Worm (Caenorhabditis elegans): ENCODE data around the gene lbp-4.

lbp-4 gene

ce11 chrV:7847170-7847569 is 26.8 kb downstream of the lbp-4 start, which contains the start of gene memo-1:
Gene memo-1, minus strand, starts transcription at chrV:7847171.
- TF ChIP-seq mab-5 (tag; optimal IDR thresholded peaks at IDR 0.05): no peak
- no peak for TF ChIP-seq zag-1 (tag; optimal IDR thresholded peaks at IDR 0.05)

- no peak for TF ChIP-seq lin-13 (GFP tag; optimal IDR thresholded peaks at IDR 0.05)
- TF ChIP-seq snpc-4 (tag; optimal IDR thresholded peaks at IDR 0.05): no peak
- TF ChIP-seq Y55F3AM.14 (GFP tag; optimal IDR thresholded peaks at IDR 0.05): no peak
- no peak for TF ChIP-seq mab-5 (tag; optimal IDR thresholded peaks at IDR 0.05)
- no peak for TF ChIP-seq ama-1 (optimal IDR thresholded peaks at IDR 0.05)
- no peak for TF ChIP-seq lin-39 (tag; optimal IDR thresholded peaks at IDR 0.05)
- no peak for TF ChIP-seq fos-1 (tag; optimal IDR thresholded peaks at IDR 0.05)
- no peak for TF ChIP-seq ztf-4 (tag; optimal IDR thresholded peaks at IDR 0.05)
- no peak for TF ChIP-seq nhr-23 (tag; optimal IDR thresholded peaks at IDR 0.05)
- TF ChIP-seq gmeb-1 (tag; optimal IDR thresholded peaks at IDR 0.05): no peak
- no peak for TF ChIP-seq nhr-129 (tag; optimal IDR thresholded peaks at IDR 0.05)
- no peak for TF ChIP-seq crh-2 (tag; optimal IDR thresholded peaks at IDR 0.05)
Observed at ce11 chrV:7847687-7848086, 27.3 kb downstream of the lbp-4 start.

ce11 chrV:7848251-7848650 is 27.9 kb downstream of the lbp-4 start:
- no peak for TF ChIP-seq nhr-23 (tag; optimal IDR thresholded peaks at IDR 0.05)
- peak; percentile 32 for TF ChIP-seq F13H6.1 (tag; optimal IDR thresholded peaks at IDR 0.05)
- peak; percentile 44 for TF ChIP-seq nhr-129 (tag; optimal IDR thresholded peaks at IDR 0.05)
- TF ChIP-seq zag-1 (tag; optimal IDR thresholded peaks at IDR 0.05): no peak
- TF ChIP-seq fos-1 (tag; optimal IDR thresholded peaks at IDR 0.05): peak; percentile 9
- TF ChIP-seq C34F6.9 (tag; optimal IDR thresholded peaks at IDR 0.05): peak; percentile 10
- peak in 1 of 2 experiments; percentile 16 for TF ChIP-seq mdl-1 (tag; optimal IDR thresholded peaks at IDR 0.05)
- no peak for TF ChIP-seq lin-11 (tag; optimal IDR thresholded peaks at IDR 0.05)

- TF ChIP-seq skn-1 (tag; optimal IDR thresholded peaks at IDR 0.05): no peak
Observed at ce11 chrV:7852078-7852477, 31.7 kb downstream of the lbp-4 start.

ce11 chrV:7853900-7854299 is 33.5 kb downstream of the lbp-4 start:
- no peak for TF ChIP-seq ztf-11 (tag; optimal IDR thresholded peaks at IDR 0.05)
- TF ChIP-seq mab-5 (tag; optimal IDR thresholded peaks at IDR 0.05): no peak
- TF ChIP-seq egl-27 (tag; optimal IDR thresholded peaks at IDR 0.05): no peak
- TF ChIP-seq aly-2 (tag; optimal IDR thresholded peaks at IDR 0.05): no peak
- peak; percentile 8 for TF ChIP-seq unc-55 (GFP tag; optimal IDR thresholded peaks at IDR 0.05)
- TF ChIP-seq lin-11 (tag; optimal IDR thresholded peaks at IDR 0.05): no peak
- TF ChIP-seq C34F6.9 (tag; optimal IDR thresholded peaks at IDR 0.05): peak; percentile 7
- TF ChIP-seq mdl-1 (tag; optimal IDR thresholded peaks at IDR 0.05): no peak
- TF ChIP-seq nhr-21 (tag; optimal IDR thresholded peaks at IDR 0.05): no peak
- TF ChIP-seq dmd-4 (tag; optimal IDR thresholded peaks at IDR 0.05): no peak

- TF ChIP-seq sem-4 (tag; optimal IDR thresholded peaks at IDR 0.05) (peak; percentile 45), lin-11 (tag; optimal IDR thresholded peaks at IDR 0.05) (peak; percentile 95), nhr-21 (tag; optimal IDR thresholded peaks at IDR 0.05) (peak; percentile 79), ztf-1 (GFP tag; conservative IDR thresholded peaks at IDR 0.05) (no peak), ZK546.5 (tag; optimal IDR thresholded peaks at IDR 0.05) (no peak), dmd-4 (tag; optimal IDR thresholded peaks at IDR 0.05) (no peak), blmp-1 (tag; optimal IDR thresholded peaks at IDR 0.05; ENCODE audit: insufficient read depth) (peak; percentile 65), mbf-1 (tag; optimal IDR thresholded peaks at IDR 0.05) (no peak), nhr-11 (tag; optimal IDR thresholded peaks at IDR 0.05) (no peak), F13H6.1 (tag; optimal IDR thresholded peaks at IDR 0.05) (peak; percentile 79), nhr-23 (tag; optimal IDR thresholded peaks at IDR 0.05) (no peak), zag-1 (tag; optimal IDR thresholded peaks at IDR 0.05) (no peak), unc-39 (tag; optimal IDR thresholded peaks at IDR 0.05) (no peak), unc-55 (GFP tag; optimal IDR thresholded peaks at IDR 0.05) (peak; percentile 81), crh-2 (tag; optimal IDR thresholded peaks at IDR 0.05) (peak; percentile 99), ztf-11 (tag; optimal IDR thresholded peaks at IDR 0.05) (no peak), sma-3 (GFP tag; optimal IDR thresholded peaks at IDR 0.05) (peak; percentile 63), unc-62 (GFP tag; optimal IDR thresholded peaks at IDR 0.05) (no peak), gmeb-1 (tag; optimal IDR thresholded peaks at IDR 0.05) (peak; percentile 74), nhr-6 (tag; optimal IDR thresholded peaks at IDR 0.05) (peak; percentile 56), aly-2 (tag; optimal IDR thresholded peaks at IDR 0.05) (no peak), nhr-129 (tag; optimal IDR thresholded peaks at IDR 0.05) (peak; percentile 92), nhr-12 (tag; optimal IDR thresholded peaks at IDR 0.05) (no peak), lsy-2 (tag; optimal IDR thresholded peaks at IDR 0.05) (peak; percentile 0 to 83), fos-1 (tag; optimal IDR thresholded peaks at IDR 0.05) (peak; percentile 85), lin-13 (GFP tag; optimal IDR thresholded peaks at IDR 0.05) (peak; percentile 66), lin-39 (tag; optimal IDR thresholded peaks at IDR 0.05) (no peak), egl-27 (tag; optimal IDR thresholded peaks at IDR 0.05) (peak; percentile 71), R02D3.7 (tag; optimal IDR thresholded peaks at IDR 0.05) (no peak), nhr-25 (tag; optimal IDR thresholded peaks at IDR 0.05) (peak; percentile 59), alr-1 (tag; optimal IDR thresholded peaks at IDR 0.05) (no peak), sma-9 (GFP tag; optimal IDR thresholded peaks at IDR 0.05) (peak; percentile 90), sma-9 (tag; optimal IDR thresholded peaks at IDR 0.05) (no peak), skn-1 (tag; optimal IDR thresholded peaks at IDR 0.05) (peak; percentile 80)
Observed at ce11 chrV:7854603-7855002, 34.2 kb downstream of the lbp-4 start, which contains the start of the genes C37C3.9 and C37C3.18. Gene C37C3.9, minus strand, starts transcription at chrV:7854700. Gene C37C3.18, plus strand, starts transcription at chrV:7854993.

All from whole organism, L2 larva.